Worm (Caenorhabditis elegans) whole organism, L4/young adult: ENCODE data around the gene alkb-7.

Source experiments
- W03F9.2 ChIP-seq: fragments of 150-350 bp; optimal IDR thresholded peaks from 2 replicates; lab custom pipeline; 2014; ENCODE audit warnings: missing biosample characterization, missing genetic modification characterization
- dao-5 ChIP-seq: sonication (generic microtip); optimal IDR thresholded peaks from 2 replicates; lab custom pipeline; 2016; ENCODE audit warnings: missing genotype, missing genetic modification characterization, moderate library complexity, missing compliant biosample characterization
- him-1 ChIP-seq: sonication (generic microtip); optimal IDR thresholded peaks from 2 replicates; lab custom pipeline; 2016; ENCODE audit warnings: missing genotype, missing genetic modification reagents, missing genetic modification characterization, missing compliant biosample characterization

ce11 chrII:12789497-12789896, 1.5 kb upstream of the alkb-7 start:
- TF ChIP-seq dao-5 (no peak), W03F9.2 (tag; lab: Kevin White, UChicago) (no peak), him-1 (no peak)
